Fruit fly (Drosophila melanogaster): ENCODE measurements around the gene PpD3.

The PpD3 gene

dm6 chr3R:9783240-9783917 is 35.7 kb downstream of the PpD3 start:
- TF ChIP-seq psq (optimal IDR thresholded peaks at IDR 0.05), result no peak
- no peak for TF ChIP-seq Dll (optimal IDR thresholded peaks at IDR 0.05)
- TF ChIP-seq CG8478 (optimal IDR thresholded peaks at IDR 0.05), result no peak
- TF ChIP-seq pan (optimal IDR thresholded peaks at IDR 0.05), result no peak
- TF ChIP-seq EcR (GFP tag; optimal IDR thresholded peaks at IDR 0.05), result no peak
- TF ChIP-seq usp (GFP tag; optimal IDR thresholded peaks at IDR 0.05), result no peak

dm6 chr3R:9784341-9785062 is 36.8 kb downstream of the PpD3 start, which contains the start of the genes MtnA and CG8500:
Gene MtnA (minus strand): TSS chr3R:9784370.
Gene CG8500 (plus strand): TSS chr3R:9784653.
- TF ChIP-seq CG8478 (optimal IDR thresholded peaks at IDR 0.05) (peak; percentile 11), EcR (GFP tag; optimal IDR thresholded peaks at IDR 0.05) (no peak)

- TF ChIP-seq EcR (GFP tag; optimal IDR thresholded peaks at IDR 0.05), result no peak
- no peak for TF ChIP-seq pan (optimal IDR thresholded peaks at IDR 0.05)
- TF ChIP-seq CG8478 (optimal IDR thresholded peaks at IDR 0.05), result no peak
- TF ChIP-seq Dll (optimal IDR thresholded peaks at IDR 0.05), result no peak
- no peak for TF ChIP-seq usp (GFP tag; optimal IDR thresholded peaks at IDR 0.05)
- TF ChIP-seq psq (optimal IDR thresholded peaks at IDR 0.05), result no peak
These were observed 43.6 kb downstream of the PpD3 start, which contains the start of the genes CG12945 and CG8507 for dm6 chr3R:9791177-9791806. Gene CG12945 (minus strand): TSS chr3R:9791221. Gene CG8507 (plus strand): TSS chr3R:9791483.

- TF ChIP-seq CG8478 (optimal IDR thresholded peaks at IDR 0.05) (no peak), psq (optimal IDR thresholded peaks at IDR 0.05) (no peak), Dll (optimal IDR thresholded peaks at IDR 0.05) (no peak), EcR (GFP tag; optimal IDR thresholded peaks at IDR 0.05) (no peak), usp (GFP tag; optimal IDR thresholded peaks at IDR 0.05) (no peak), pan (optimal IDR thresholded peaks at IDR 0.05) (no peak)
These were observed 45.3 kb downstream of the PpD3 start, which contains the start of gene CG8516 for dm6 chr3R:9793018-9793417. Gene CG8516 (plus strand): TSS chr3R:9793295.
